Fruit fly (Drosophila melanogaster): ENCODE data around the gene CG34296.

DNA sequence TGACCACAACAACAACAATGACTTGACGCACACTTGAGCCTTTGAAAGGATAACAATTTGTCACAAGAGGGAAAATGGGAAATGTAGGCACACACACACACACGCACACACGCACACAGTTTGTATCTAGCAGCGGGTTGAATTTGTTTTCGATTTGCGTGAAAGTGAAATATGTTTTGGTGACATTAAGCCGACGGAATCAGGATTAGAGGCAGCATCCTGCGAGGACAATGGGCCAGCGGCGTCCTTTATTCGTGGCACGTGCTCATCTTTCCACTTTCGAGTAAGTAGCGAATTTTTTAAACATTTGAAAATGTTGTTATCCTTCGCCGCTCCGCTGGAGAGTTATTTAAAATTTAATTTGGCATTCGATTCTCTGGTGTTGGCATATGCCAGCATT lies 15.1 kb upstream of the CG34296 start:
- no peak for TF ChIP-seq Sin3A (optimal IDR thresholded peaks at IDR 0.05)
- TF ChIP-seq psq (optimal IDR thresholded peaks at IDR 0.05): no peak
- no peak for TF ChIP-seq h (optimal IDR thresholded peaks at IDR 0.05)
- TF ChIP-seq insv (optimal IDR thresholded peaks at IDR 0.05): no peak
- TF ChIP-seq Myc (optimal IDR thresholded peaks at IDR 0.05): no peak
